Worm (Caenorhabditis elegans) whole organism, L1 larva: Measurements from ENCODE around the gene T24E12.12.

Source experiments
- C16A3.4 ChIP-seq: fragments of 150-350 bp; optimal IDR thresholded peaks from 2 replicates; lab custom pipeline; 2014; ENCODE audit warnings: missing biosample characterization, missing genetic modification characterization
- alr-1 ChIP-seq: fragments of 200-800 bp; sonication (Bioruptor generic); optimal IDR thresholded peaks from 2 replicates; lab custom pipeline; 2018; ENCODE audit warnings: borderline replicate concordance, mild to moderate bottlenecking, missing genetic modification characterization, missing compliant biosample characterization
- aly-2 ChIP-seq: fragments of 150-350 bp; optimal IDR thresholded peaks from 2 replicates; lab custom pipeline; 2014; ENCODE audit warnings: missing biosample characterization, missing genetic modification characterization
- ama-1 ChIP-seq: fragments of 150-350 bp; optimal IDR thresholded peaks from 2 replicates; lab custom pipeline; 2014
- blmp-1 ChIP-seq: fragments of 150-350 bp; optimal IDR thresholded peaks from 2 replicates; lab custom pipeline; 2014; ENCODE audit warnings: missing biosample characterization, missing genetic modification characterization
- ceh-8 ChIP-seq: fragments of 200-800 bp; sonication (Bioruptor generic); optimal IDR thresholded peaks from 2 replicates; lab custom pipeline; 2018; ENCODE audit warnings: mild to moderate bottlenecking, missing genetic modification characterization, moderate library complexity, missing compliant biosample characterization
- ceh-88 ChIP-seq: fragments of 200-800 bp; sonication (Bioruptor generic); IDR thresholded peaks from 2 replicates; pipeline ENCODE4 v1.3.6; 2022; ENCODE audit warnings: missing genetic modification characterization, missing compliant biosample characterization
- dpl-1 ChIP-seq, 3 experiments: fragments of 150-350 bp in 2 of 3; sonication (generic microtip) in 1 of 3; optimal IDR thresholded peaks; 2 replicates each; lab custom pipeline; 2014 to 2017; ENCODE audit warnings: missing biosample characterization in 3 of 3, missing genetic modification characterization in 3 of 3, missing genetic modification reagents in 3 of 3
- efl-1 ChIP-seq, 4 experiments: fragments of 150-350 bp; optimal IDR thresholded peaks in 3 of 4; peaks in 1 of 4; 1 replicate in 1 of 4; 2 replicates in 3 of 4; lab custom pipeline; 2014; ENCODE audit warnings: missing biosample characterization in 2 of 4, missing genetic modification characterization in 2 of 4, missing genetic modification reagents in 2 of 4
- egl-27 ChIP-seq, 2 experiments: fragments of 150-350 bp in 1 of 2; sonication (generic microtip); optimal IDR thresholded peaks; 3 replicates each; lab custom pipeline; 2017 to 2018; ENCODE audit warnings: missing biosample characterization in 2 of 2, missing genetic modification characterization in 2 of 2, missing genetic modification reagents in 2 of 2
- fkh-10 ChIP-seq: sonication (generic microtip); optimal IDR thresholded peaks from 2 replicates; lab custom pipeline; 2017; ENCODE audit warnings: missing biosample characterization, missing genetic modification reagents, missing genetic modification characterization
- fkh-4 ChIP-seq: sonication (generic microtip); optimal IDR thresholded peaks from 2 replicates; lab custom pipeline; 2016; ENCODE audit warnings: missing compliant biosample characterization, missing genetic modification characterization, borderline replicate concordance
- fkh-8 ChIP-seq: sonication (generic microtip); optimal IDR thresholded peaks from 2 replicates; lab custom pipeline; 2016; ENCODE audit warnings: mild to moderate bottlenecking, missing genetic modification characterization, missing compliant biosample characterization
- fos-1 ChIP-seq: fragments of 150-350 bp; optimal IDR thresholded peaks from 2 replicates; lab custom pipeline; 2014; ENCODE audit warnings: missing biosample characterization, missing genetic modification characterization
- hlh-17 ChIP-seq: fragments of 200-800 bp; sonication (Bioruptor generic); optimal IDR thresholded peaks from 2 replicates; lab custom pipeline; 2018; ENCODE audit warnings: missing genetic modification characterization, mild to moderate bottlenecking, missing compliant biosample characterization, moderate library complexity, borderline replicate concordance
- irx-1 ChIP-seq: sonication (generic microtip); optimal IDR thresholded peaks from 2 replicates; lab custom pipeline; 2016; ENCODE audit warnings: missing genetic modification characterization, missing compliant biosample characterization
- isw-1 ChIP-seq: fragments of 200-800 bp; sonication (Bioruptor generic); IDR thresholded peaks from 2 replicates; pipeline ENCODE4 v1.3.6; 2022; ENCODE audit warnings: missing genetic modification characterization, missing compliant biosample characterization
- jun-1 ChIP-seq: fragments of 150-350 bp; optimal IDR thresholded peaks from 2 replicates; lab custom pipeline; 2014; ENCODE audit warnings: missing biosample characterization, missing genetic modification reagents, missing genetic modification characterization
- lin-14 ChIP-seq: fragments of 200-800 bp; sonication (Bioruptor generic); optimal IDR thresholded peaks from 2 replicates; lab custom pipeline; 2018; ENCODE audit warnings: mild to moderate bottlenecking, missing genetic modification characterization, moderate library complexity, missing compliant biosample characterization
- lin-39 ChIP-seq: fragments of 150-350 bp; optimal IDR thresholded peaks from 2 replicates; lab custom pipeline; 2014; ENCODE audit warnings: missing biosample characterization, missing genetic modification reagents, missing genetic modification characterization
- lir-3 ChIP-seq: sonication (generic microtip); optimal IDR thresholded peaks from 2 replicates; lab custom pipeline; 2016; ENCODE audit warnings: mild to moderate bottlenecking, missing genetic modification characterization, moderate library complexity, missing compliant biosample characterization; ENCODE audit not compliant: poor library complexity
- lsy-2 ChIP-seq, 2 experiments: fragments of 150-350 bp; optimal IDR thresholded peaks; 2 replicates each; lab custom pipeline; 2014; ENCODE audit warnings: missing biosample characterization in 2 of 2, missing genetic modification characterization in 2 of 2
- mab-9 ChIP-seq: fragments of 200-800 bp; sonication (Bioruptor generic); IDR thresholded peaks from 2 replicates; pipeline ENCODE4 v1.3.6; 2022; ENCODE audit warnings: missing genetic modification reagents, missing genetic modification characterization, missing compliant biosample characterization
- mdl-1 ChIP-seq, 2 experiments: fragments of 150-350 bp; optimal IDR thresholded peaks; 2 replicates each; lab custom pipeline; 2014 to 2017; ENCODE audit warnings: missing biosample characterization in 2 of 2, missing genetic modification characterization in 2 of 2, inconsistent platforms in 1 of 2
- nhr-11 ChIP-seq: fragments of 150-350 bp; optimal IDR thresholded peaks from 2 replicates; lab custom pipeline; 2014; ENCODE audit warnings: missing biosample characterization, missing genetic modification characterization
- nhr-12 ChIP-seq: sonication (generic microtip); optimal IDR thresholded peaks from 2 replicates; lab custom pipeline; 2017; ENCODE audit warnings: missing biosample characterization, missing genetic modification characterization
- nhr-19 ChIP-seq: fragments of 200-800 bp; sonication (Bioruptor generic); conservative IDR thresholded peaks from 2 replicates; pipeline ENCODE4 v1.3.6; 2022; ENCODE audit warnings: missing genetic modification characterization, missing compliant biosample characterization
- nhr-20 ChIP-seq: sonication (generic microtip); optimal IDR thresholded peaks from 2 replicates; lab custom pipeline; 2016; ENCODE audit warnings: mild to moderate bottlenecking, missing genetic modification characterization, missing compliant biosample characterization
- nhr-47 ChIP-seq: sonication (generic microtip); optimal IDR thresholded peaks from 2 replicates; lab custom pipeline; 2016; ENCODE audit warnings: mild to moderate bottlenecking, missing genetic modification characterization, moderate library complexity, missing compliant biosample characterization
- nhr-76 ChIP-seq: sonication (generic microtip); optimal IDR thresholded peaks from 2 replicates; lab custom pipeline; 2017; ENCODE audit warnings: missing biosample characterization, missing genetic modification characterization
- nhr-84 ChIP-seq: sonication (generic microtip); optimal IDR thresholded peaks from 2 replicates; lab custom pipeline; 2017; ENCODE audit warnings: missing biosample characterization, missing genetic modification characterization
- nhr-90 ChIP-seq: sonication (generic microtip); optimal IDR thresholded peaks from 2 replicates; lab custom pipeline; 2016; ENCODE audit warnings: mild to moderate bottlenecking, missing genetic modification characterization, missing compliant biosample characterization; ENCODE audit not compliant: poor library complexity
- pqm-1 ChIP-seq: sonication (generic microtip); optimal IDR thresholded peaks from 3 replicates; lab custom pipeline; 2017; ENCODE audit warnings: missing biosample characterization, missing genetic modification characterization
- rnt-1 ChIP-seq: sonication (generic microtip); optimal IDR thresholded peaks from 2 replicates; lab custom pipeline; 2016; ENCODE audit warnings: mild to moderate bottlenecking, missing genetic modification characterization, moderate library complexity, missing compliant biosample characterization
- skn-1 ChIP-seq: fragments of 150-350 bp; optimal IDR thresholded peaks from 2 replicates; lab custom pipeline; 2014; ENCODE audit warnings: missing biosample characterization, missing genetic modification characterization
- snu-23 ChIP-seq: sonication (generic microtip); optimal IDR thresholded peaks from 2 replicates; lab custom pipeline; 2016; ENCODE audit warnings: missing genetic modification characterization, missing compliant biosample characterization
- swsn-7 ChIP-seq: sonication (generic microtip); optimal IDR thresholded peaks from 2 replicates; lab custom pipeline; 2016; ENCODE audit warnings: missing genetic modification characterization, missing compliant biosample characterization
- tlp-1 ChIP-seq: fragments of 150-350 bp; optimal IDR thresholded peaks from 2 replicates; lab custom pipeline; 2014; ENCODE audit warnings: missing biosample characterization, missing genetic modification characterization
- unc-62 ChIP-seq: fragments of 150-350 bp; optimal IDR thresholded peaks from 2 replicates; lab custom pipeline; 2014; ENCODE audit warnings: missing biosample characterization, missing genetic modification reagents, missing genetic modification characterization
- zag-1 ChIP-seq: fragments of 150-350 bp; optimal IDR thresholded peaks from 2 replicates; lab custom pipeline; 2014; ENCODE audit warnings: missing biosample characterization, missing genetic modification characterization
- ztf-11 ChIP-seq, 2 experiments: sonication (generic microtip); optimal IDR thresholded peaks; 2 replicates each; lab custom pipeline; 2016 to 2017; ENCODE audit warnings: missing genetic modification characterization in 2 of 2, missing biosample characterization in 1 of 2, missing compliant biosample characterization in 1 of 2
- ztf-4 ChIP-seq: fragments of 150-350 bp; optimal IDR thresholded peaks from 2 replicates; lab custom pipeline; 2014; ENCODE audit warnings: missing biosample characterization, missing genetic modification characterization

Gene T24E12.12

DNA sequence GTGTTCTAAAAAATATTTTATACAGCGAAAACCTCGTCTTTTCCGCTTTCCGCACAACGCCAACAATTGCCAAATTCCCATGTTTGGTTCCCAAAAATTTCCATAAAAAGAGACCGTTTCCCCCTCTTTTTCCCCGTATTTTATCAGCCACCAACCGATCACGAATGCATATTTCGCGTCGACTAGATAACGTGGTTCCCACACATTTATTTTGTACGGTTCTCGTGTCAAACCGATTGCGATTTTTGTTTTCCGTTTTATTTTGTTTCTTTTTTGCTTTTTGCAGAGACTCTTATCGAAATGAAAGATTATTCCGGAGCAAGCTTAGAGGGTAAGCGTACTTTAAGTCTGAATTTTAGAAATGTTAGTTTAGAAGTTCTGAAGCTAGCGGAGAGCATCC lies 38.1 kb upstream of the T24E12.12 start, which contains the start of gene C46E10.3:
Gene C46E10.3 (plus strand): TSS at position 301 of the 400 bp plus-strand sequence.
- TF ChIP-seq nhr-20 (tag; lab: Kevin White, UChicago) (no peak), nhr-19 (no peak), ztf-4 (no peak), nhr-11 (tag; lab: Kevin White, UChicago) (no peak), lin-39 (no peak), mdl-1 (tag; optimal IDR thresholded peaks at IDR 0.05; lab: Kevin White, UChicago) (no peak), nhr-76 (no peak), egl-27 (tag; optimal IDR thresholded peaks at IDR 0.05; lab: Kevin White, UChicago) (no peak), C16A3.4 (tag; lab: Kevin White, UChicago) (no peak), fkh-8 (tag; lab: Kevin White, UChicago) (no peak), nhr-84 (tag; lab: Kevin White, UChicago) (no peak), ceh-88 (GFP tag; lab: Robert Waterston, UW) (no peak), tlp-1 (tag; lab: Kevin White, UChicago) (no peak), lir-3 (tag; lab: Kevin White, UChicago) (no peak), unc-62 (GFP tag; lab: Kevin White, UChicago) (no peak), snu-23 (no peak), blmp-1 (tag; lab: Kevin White, UChicago) (no peak), fkh-4 (no peak), nhr-12 (tag; lab: Kevin White, UChicago) (no peak)

DNA sequence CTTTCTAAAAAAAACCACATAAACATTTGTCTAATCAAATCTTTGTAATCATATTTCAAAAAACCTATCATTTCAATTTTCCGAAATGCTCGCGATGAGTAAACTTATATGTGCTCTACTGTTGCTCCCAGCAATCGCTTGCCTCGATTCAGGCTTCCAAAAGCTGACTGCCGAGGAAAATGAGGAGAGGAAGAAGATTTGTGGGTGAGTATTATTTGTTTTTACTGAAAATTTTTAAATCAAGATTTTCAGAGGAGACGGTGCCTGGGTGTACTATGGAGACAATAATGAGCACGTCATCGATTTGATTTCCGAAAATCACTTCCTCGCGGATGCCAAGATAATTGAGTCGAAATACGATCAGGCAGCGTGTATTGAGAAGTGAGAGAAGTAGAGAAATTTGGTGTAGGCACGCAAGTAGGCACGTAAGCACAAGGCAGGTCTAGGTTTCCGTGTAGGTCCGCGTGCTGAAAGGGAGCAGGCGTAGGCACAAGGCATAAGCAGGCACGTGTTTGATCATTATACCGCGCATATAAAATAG lies 34.8 kb upstream of the T24E12.12 start, which contains the start of gene C46E10.1:
Gene C46E10.1 (plus strand): TSS at position 51 of the 541 bp plus-strand sequence.
- TF ChIP-seq nhr-11 (tag; lab: Kevin White, UChicago) (no peak), hlh-17 (GFP tag; lab: Kevin White, UChicago) (no peak), snu-23 (no peak), fkh-10 (GFP tag; lab: Kevin White, UChicago) (no peak), ztf-11 (tag; optimal IDR thresholded peaks at IDR 0.05; lab: Kevin White, UChicago) (no peak), unc-62 (GFP tag; lab: Kevin White, UChicago) (no peak), mab-9 (GFP tag; lab: Robert Waterston, UW) (no peak), isw-1 (GFP tag; lab: Robert Waterston, UW) (no peak), dpl-1 (GFP tag; optimal IDR thresholded peaks at IDR 0.05; lab: Kevin White, UChicago) (no peak), skn-1 (tag; lab: Kevin White, UChicago) (no peak), alr-1 (tag; lab: Kevin White, UChicago) (no peak), nhr-19 (no peak)
- TF ChIP-seq, all 84 proteins: peak for 0

DNA sequence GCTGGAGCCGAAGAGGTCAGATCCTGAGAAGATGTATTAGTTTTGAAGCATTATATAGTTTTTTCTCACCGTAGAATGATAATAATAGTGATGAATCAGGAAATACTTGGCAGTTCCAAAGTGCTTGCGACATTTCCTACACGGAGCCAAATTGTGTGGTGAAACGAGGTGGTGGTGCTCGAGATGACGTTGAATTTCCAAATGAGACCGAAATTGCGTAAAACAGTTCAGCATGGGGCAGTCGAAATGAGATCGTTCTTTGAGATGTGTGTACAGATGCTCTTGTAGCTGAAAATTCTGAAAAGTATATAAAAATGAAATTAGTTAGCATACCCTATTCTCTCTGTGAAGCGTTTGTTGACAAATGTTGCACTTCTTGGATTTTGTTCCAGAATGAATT lies 31.1 kb upstream of the T24E12.12 start, which contains the start of gene C46E10.8:
Gene C46E10.8 (minus strand): TSS at position 101 of the 400 bp plus-strand sequence.
- no peak for TF ChIP-seq rnt-1
- no peak for TF ChIP-seq swsn-7 (tag; lab: Kevin White, UChicago)
- TF ChIP-seq mdl-1 (tag; optimal IDR thresholded peaks at IDR 0.05; lab: Kevin White, UChicago), result no peak
- no peak for TF ChIP-seq nhr-47 (tag; lab: Kevin White, UChicago)
- no peak for TF ChIP-seq aly-2 (tag; lab: Kevin White, UChicago)
- no peak for TF ChIP-seq lsy-2 (tag; optimal IDR thresholded peaks at IDR 0.05; lab: Kevin White, UChicago)
- no peak for TF ChIP-seq blmp-1 (tag; lab: Kevin White, UChicago)
- TF ChIP-seq jun-1 (tag; lab: Kevin White, UChicago), result no peak
- no peak for TF ChIP-seq lin-14 (GFP tag; lab: Kevin White, UChicago)
- no peak for TF ChIP-seq lir-3 (tag; lab: Kevin White, UChicago)
- TF ChIP-seq efl-1 (optimal IDR thresholded peaks at IDR 0.05; lab: Kevin White, UChicago), result no peak
- no peak for TF ChIP-seq efl-1 (GFP tag; optimal IDR thresholded peaks at IDR 0.05 in 1 of 2; lab: Kevin White, UChicago)
- no peak for TF ChIP-seq ama-1 (lab: Kevin White, UChicago)
- TF ChIP-seq irx-1, result no peak
- no peak for TF ChIP-seq nhr-90
- TF ChIP-seq fos-1 (tag; lab: Kevin White, UChicago), result no peak
- no peak for TF ChIP-seq ceh-8
- no peak for TF ChIP-seq zag-1
- TF ChIP-seq pqm-1 (tag; lab: Kevin White, UChicago), result no peak
- TF ChIP-seq, all 84 proteins: peak for 0
